Fruit fly (Drosophila melanogaster) whole organism, embryonic: ENCODE measurements around the gene CG5056.

Experiments
- Ada2b ChIP-seq: fragments of 200-800 bp; sonication (Bioruptor generic); IDR thresholded peaks from 2 replicates; pipeline ENCODE4 v1.3.6; 2022; ENCODE audit warnings: missing biosample characterization, missing genetic modification characterization
- CG10209 ChIP-seq: fragments of 200-800 bp; sonication (Bioruptor generic); optimal IDR thresholded peaks from 3 replicates; lab custom pipeline; 2017; ENCODE audit warnings: missing biosample characterization, mild to moderate bottlenecking, missing genetic modification characterization, missing genetic modification reagents
- CG10565 ChIP-seq: fragments of 200-800 bp; sonication (Bioruptor generic); optimal IDR thresholded peaks from 3 replicates; lab custom pipeline; 2016; ENCODE audit warnings: missing biosample characterization, mild to moderate bottlenecking, missing genetic modification characterization
- CG14441 ChIP-seq: fragments of 200-800 bp; sonication (Bioruptor generic); IDR thresholded peaks from 2 replicates; pipeline ENCODE4 v1.3.6; 2022; ENCODE audit warnings: missing biosample characterization, missing genetic modification characterization
- CG15601 ChIP-seq: fragments of 200-800 bp; sonication (Bioruptor generic); optimal IDR thresholded peaks from 3 replicates; lab custom pipeline; 2019; ENCODE audit warnings: missing biosample characterization, mild to moderate bottlenecking, missing genetic modification characterization, moderate library complexity
- CG16863 ChIP-seq: fragments of 200-800 bp; sonication (Bioruptor generic); optimal IDR thresholded peaks from 3 replicates; lab custom pipeline; 2016; ENCODE audit warnings: missing biosample characterization, missing genetic modification characterization
- CG17829 ChIP-seq: fragments of 200-800 bp; optimal IDR thresholded peaks from 2 replicates; lab custom pipeline; 2019; ENCODE audit warnings: missing biosample characterization, mild to moderate bottlenecking, missing genetic modification characterization, moderate library complexity
- CG1832 ChIP-seq: fragments of 200-800 bp; sonication (Bioruptor generic); optimal IDR thresholded peaks from 2 replicates; lab custom pipeline; 2017; ENCODE audit warnings: missing biosample characterization, mild to moderate bottlenecking, missing genetic modification characterization, inconsistent platforms
- CG18619 ChIP-seq: fragments of 200-800 bp; sonication (Bioruptor generic); optimal IDR thresholded peaks from 3 replicates; lab custom pipeline; 2017; ENCODE audit warnings: missing biosample characterization, mild to moderate bottlenecking, missing genetic modification characterization
- CG31388 ChIP-seq: fragments of 200-800 bp; sonication (Bioruptor generic); optimal IDR thresholded peaks from 2 replicates; lab custom pipeline; 2016; ENCODE audit warnings: missing biosample characterization, missing genetic modification characterization
- CG34422 ChIP-seq: fragments of 200-800 bp; sonication (Bioruptor generic); IDR thresholded peaks from 3 replicates; pipeline ENCODE4 v1.3.6; 2022; ENCODE audit warnings: missing biosample characterization, missing genetic modification characterization
- CG3847 ChIP-seq: fragments of 200-800 bp; sonication (Bioruptor generic); IDR thresholded peaks from 2 replicates; pipeline ENCODE4 v1.3.6; 2022; ENCODE audit warnings: missing biosample characterization, missing genetic modification characterization
- CG3995 ChIP-seq: fragments of 200-800 bp; sonication (Bioruptor generic); optimal IDR thresholded peaks from 3 replicates; lab custom pipeline; 2016; ENCODE audit warnings: missing biosample characterization, missing genetic modification characterization
- CG5245 ChIP-seq: fragments of 200-800 bp; sonication (Bioruptor generic); optimal IDR thresholded peaks from 3 replicates; lab custom pipeline; 2016; ENCODE audit warnings: missing biosample characterization, missing genetic modification characterization
- CG7357 ChIP-seq: fragments of 200-800 bp; sonication (Bioruptor generic); IDR thresholded peaks from 3 replicates; pipeline ENCODE4 v1.3.6; 2022; ENCODE audit warnings: missing biosample characterization, missing genetic modification characterization
- CG9797 ChIP-seq: fragments of 200-800 bp; sonication (Bioruptor generic); optimal IDR thresholded peaks from 3 replicates; lab custom pipeline; 2018; ENCODE audit warnings: missing biosample characterization, mild to moderate bottlenecking, missing genetic modification characterization
- CG9876 ChIP-seq: fragments of 200-800 bp; sonication (Bioruptor generic); optimal IDR thresholded peaks from 2 replicates; lab custom pipeline; 2016; ENCODE audit warnings: missing biosample characterization, missing genetic modification characterization
- Camta ChIP-seq: fragments of 200-800 bp; sonication (Bioruptor generic); optimal IDR thresholded peaks from 2 replicates; lab custom pipeline; 2016; ENCODE audit warnings: missing biosample characterization, missing genetic modification characterization
- Dip3 ChIP-seq: fragments of 200-800 bp; sonication (Bioruptor generic); optimal IDR thresholded peaks from 3 replicates; lab custom pipeline; 2016; ENCODE audit warnings: missing biosample characterization, missing genetic modification characterization
- Dp ChIP-seq: fragments of 200-800 bp; sonication (Bioruptor generic); optimal IDR thresholded peaks from 2 replicates; lab custom pipeline; 2018; ENCODE audit warnings: missing biosample characterization, mild to moderate bottlenecking, missing genetic modification characterization, moderate library complexity
- ERR ChIP-seq: fragments of 200-800 bp; sonication (Bioruptor generic); optimal IDR thresholded peaks from 2 replicates; lab custom pipeline; 2016; ENCODE audit warnings: missing biosample characterization, missing genetic modification characterization
- Ets65A ChIP-seq: fragments of 200-800 bp; sonication (Bioruptor generic); peaks from one replicate; lab custom pipeline; 2016; ENCODE audit warnings: missing biosample characterization, missing genetic modification characterization
- Fer3 ChIP-seq: fragments of 200-800 bp; sonication (Bioruptor generic); optimal IDR thresholded peaks from 2 replicates; lab custom pipeline; 2018; ENCODE audit warnings: missing biosample characterization, mild to moderate bottlenecking, missing genetic modification characterization, moderate library complexity
- Gsc ChIP-seq: fragments of 200-800 bp; sonication (Bioruptor generic); IDR thresholded peaks from 2 replicates; pipeline ENCODE4 v1.3.6; 2022; ENCODE audit warnings: missing biosample characterization, missing genetic modification characterization
- Gug ChIP-seq: fragments of 200-800 bp; sonication (Bioruptor generic); IDR thresholded peaks from 4 replicates; pipeline ENCODE4 v1.3.6; 2022; ENCODE audit warnings: missing biosample characterization, missing genetic modification characterization
- Hr39 ChIP-seq: fragments of >200 bp; optimal IDR thresholded peaks from 2 replicates; lab custom pipeline; 2017
- Hr51 ChIP-seq, 2 experiments: fragments of 200-800 bp; sonication (Bioruptor generic); optimal IDR thresholded peaks; 2 replicates in 1 of 2; 3 replicates in 1 of 2; lab custom pipeline; 2016 to 2018; ENCODE audit warnings: missing biosample characterization in 2 of 2, missing genetic modification characterization in 2 of 2, mild to moderate bottlenecking in 1 of 2, moderate library complexity in 1 of 2
- MBD-R2 ChIP-seq: fragments of 200-800 bp; sonication (Bioruptor generic); IDR thresholded peaks from 2 replicates; pipeline ENCODE4 v1.3.6; 2022; ENCODE audit warnings: missing biosample characterization, missing genetic modification characterization
- Nf-YC ChIP-seq: fragments of 200-800 bp; optimal IDR thresholded peaks from 3 replicates; lab custom pipeline; 2019; ENCODE audit warnings: missing biosample characterization, mild to moderate bottlenecking, missing genetic modification characterization, moderate library complexity
- Oli ChIP-seq: fragments of 200-800 bp; sonication (Bioruptor generic); optimal IDR thresholded peaks from 2 replicates; lab custom pipeline; 2018; ENCODE audit warnings: missing biosample characterization, mild to moderate bottlenecking, missing genetic modification characterization, moderate library complexity
- PHDP ChIP-seq: fragments of 200-800 bp; sonication (Bioruptor generic); optimal IDR thresholded peaks from 3 replicates; lab custom pipeline; 2018; ENCODE audit warnings: missing biosample characterization, mild to moderate bottlenecking, missing genetic modification characterization, moderate library complexity
- Poxn ChIP-seq: fragments of 200-800 bp; sonication (Bioruptor generic); IDR thresholded peaks from 2 replicates; pipeline ENCODE4 v1.3.6; 2022; ENCODE audit warnings: missing biosample characterization, missing genetic modification characterization
- Vsx1 ChIP-seq: fragments of 200-800 bp; sonication (Bioruptor generic); optimal IDR thresholded peaks from 2 replicates; lab custom pipeline; 2017; ENCODE audit warnings: missing biosample characterization, mild to moderate bottlenecking, missing genetic modification characterization, missing genetic modification reagents
- chn ChIP-seq: fragments of 200-800 bp; sonication (Bioruptor generic); optimal IDR thresholded peaks from 2 replicates; lab custom pipeline; 2016; ENCODE audit warnings: missing biosample characterization, missing genetic modification characterization
- dm ChIP-seq: fragments of 200-800 bp; sonication (Bioruptor generic); optimal IDR thresholded peaks from 3 replicates; lab custom pipeline; 2016; ENCODE audit warnings: missing biosample characterization, missing genetic modification characterization
- dysf ChIP-seq: fragments of 200-800 bp; sonication (Bioruptor generic); IDR thresholded peaks from 3 replicates; pipeline ENCODE4 v1.3.6; 2022; ENCODE audit warnings: missing biosample characterization, missing genetic modification characterization
- gcm2 ChIP-seq: fragments of 200-800 bp; sonication (Bioruptor generic); optimal IDR thresholded peaks from 2 replicates; lab custom pipeline; 2016; ENCODE audit warnings: missing biosample characterization, missing genetic modification characterization
- grau ChIP-seq: fragments of 200-800 bp; optimal IDR thresholded peaks from 3 replicates; lab custom pipeline; 2019; ENCODE audit warnings: missing biosample characterization, mild to moderate bottlenecking, missing genetic modification characterization, moderate library complexity
- ham ChIP-seq: fragments of 200-800 bp; sonication (Bioruptor generic); IDR thresholded peaks from 2 replicates; pipeline ENCODE4 v1.3.6; 2022; ENCODE audit warnings: missing biosample characterization, missing genetic modification characterization
- hkb ChIP-seq, 2 experiments: fragments of 200-800 bp in 1 of 2; fragments of >200 bp in 1 of 2; sonication (Bioruptor generic) in 1 of 2; IDR thresholded peaks in 1 of 2; optimal IDR thresholded peaks in 1 of 2; 2 replicates each; pipeline versions ENCODE4 v1.3.6 to Lab custom; 2017 to 2022; ENCODE audit warnings: missing biosample characterization in 1 of 2, missing genetic modification characterization in 1 of 2
- hth ChIP-seq: fragments of >200 bp; optimal IDR thresholded peaks from 2 replicates; lab custom pipeline; 2017; ENCODE audit warnings: inconsistent platforms
- jing ChIP-seq: fragments of 200-800 bp; sonication (Bioruptor generic); optimal IDR thresholded peaks from 2 replicates; lab custom pipeline; 2018; ENCODE audit warnings: missing biosample characterization, mild to moderate bottlenecking, missing genetic modification characterization
- nerfin-1 ChIP-seq: fragments of 200-800 bp; sonication (Bioruptor generic); optimal IDR thresholded peaks from 3 replicates; lab custom pipeline; 2019; ENCODE audit warnings: missing biosample characterization, mild to moderate bottlenecking, missing genetic modification characterization, moderate library complexity
- salm ChIP-seq: fragments of 200-800 bp; sonication (Bioruptor generic); optimal IDR thresholded peaks from 2 replicates; lab custom pipeline; 2018; ENCODE audit warnings: missing biosample characterization, mild to moderate bottlenecking, missing genetic modification characterization
- schlank ChIP-seq: fragments of 200-800 bp; sonication (Bioruptor generic); optimal IDR thresholded peaks from 2 replicates; lab custom pipeline; 2018; ENCODE audit warnings: missing biosample characterization, mild to moderate bottlenecking, missing genetic modification characterization
- tap ChIP-seq: fragments of 200-800 bp; optimal IDR thresholded peaks from 3 replicates; lab custom pipeline; 2019; ENCODE audit warnings: missing biosample characterization, mild to moderate bottlenecking, missing genetic modification characterization, moderate library complexity
- trem ChIP-seq: fragments of 200-800 bp; optimal IDR thresholded peaks from 3 replicates; lab custom pipeline; 2019; ENCODE audit warnings: missing biosample characterization, mild to moderate bottlenecking, missing genetic modification characterization, moderate library complexity
- tup ChIP-seq: fragments of 200-800 bp; sonication (Bioruptor generic); optimal IDR thresholded peaks from 2 replicates; lab custom pipeline; 2016; ENCODE audit warnings: missing biosample characterization, mild to moderate bottlenecking, missing genetic modification characterization, moderate library complexity
- unc-4 ChIP-seq: fragments of 200-800 bp; sonication (Bioruptor generic); IDR thresholded peaks from 2 replicates; pipeline ENCODE4 v1.3.6; 2022; ENCODE audit warnings: missing biosample characterization, missing genetic modification characterization; ENCODE audit not compliant: partially characterized antibody
- zfh2 ChIP-seq: fragments of 200-800 bp; sonication (Bioruptor generic); optimal IDR thresholded peaks from 2 replicates; lab custom pipeline; 2016; ENCODE audit warnings: missing biosample characterization, missing genetic modification characterization

Gene CG5056

dm6 chr2L:10386208-10386805, 19.8 kb downstream of the CG5056 start, which contains the start of the genes Cdk1 and mRpS7 (continued):
- TF ChIP-seq CG18619 (GFP tag; lab: Kevin White, UChicago) (peak; percentile 72), dm (GFP tag; lab: Kevin White, UChicago) (peak; percentile 43), unc-4 (no peak), CG9797 (GFP tag; lab: Kevin White, UChicago) (peak; percentile 28), CG3847 (GFP tag; lab: Robert Waterston, UW) (peak; percentile 51; the same call in 1 of the 2 replicates), hkb (optimal IDR thresholded peaks at IDR 0.05; lab: Kevin White, UChicago) (no peak), hkb (GFP tag; IDR thresholded peaks at IDR 0.05; lab: Robert Waterston, UW) (peak; percentile 82), Gug (GFP tag; lab: Robert Waterston, UW) (no peak), tap (tag; lab: Kevin White, UChicago) (peak; percentile 61), gcm2 (peak; percentile 13), tup (GFP tag; lab: Kevin White, UChicago) (no peak), Ada2b (GFP tag; lab: Robert Waterston, UW) (peak; percentile 50; the same call in 1 of the 2 replicates), CG10209 (peak; percentile 68), Dip3 (GFP tag; lab: Kevin White, UChicago) (peak; percentile 53), ham (GFP tag; lab: Robert Waterston, UW) (no peak), MBD-R2 (0 out of 2 replicates have a peak, but pooled peaks have one; percentile 18), Hr39 (lab: Kevin White, UChicago) (no peak), Camta (GFP tag; lab: Kevin White, UChicago) (peak; percentile 57), Oli (peak; percentile 77), schlank (tag; lab: Kevin White, UChicago) (no peak), CG3995 (GFP tag; lab: Kevin White, UChicago) (peak; percentile 4), ERR (GFP tag; lab: Kevin White, UChicago) (no peak), Fer3 (tag; lab: Kevin White, UChicago) (peak; percentile 74), CG5245 (peak; percentile 30), Ets65A (GFP tag; lab: Kevin White, UChicago) (peak; percentile 85), Vsx1 (GFP tag; lab: Kevin White, UChicago) (peak; percentile 47), Gsc (GFP tag; lab: Robert Waterston, UW) (no peak), Hr51 (GFP tag; optimal IDR thresholded peaks at IDR 0.05; lab: Kevin White, UChicago) (peak; percentile 4 to 81), grau (tag; lab: Kevin White, UChicago) (peak; percentile 81), CG14441 (GFP tag; lab: Robert Waterston, UW) (peak; percentile 74), Dp (GFP tag; lab: Kevin White, UChicago) (peak; percentile 74), zfh2 (GFP tag; lab: Kevin White, UChicago) (peak; percentile 52), CG9876 (no peak), CG16863 (GFP tag; lab: Kevin White, UChicago) (peak; percentile 71), Poxn (GFP tag; lab: Robert Waterston, UW) (0 out of 2 replicates have a peak, but pooled peaks have one; percentile 35), CG31388 (GFP tag; lab: Kevin White, UChicago) (peak; percentile 23), CG10565 (GFP tag; lab: Kevin White, UChicago) (peak; percentile 52), nerfin-1 (peak; percentile 51), trem (tag; lab: Kevin White, UChicago) (peak; percentile 61), hth (no peak), CG15601 (peak; percentile 75), PHDP (tag; lab: Kevin White, UChicago) (peak; percentile 81), CG34422 (GFP tag; lab: Robert Waterston, UW) (peak; percentile 34; the same call in 2 of the 3 replicates), CG7357 (GFP tag; lab: Robert Waterston, UW) (peak; percentile 65; the same call in 2 of the 3 replicates), chn (peak; percentile 44), CG1832 (GFP tag; lab: Kevin White, UChicago) (no peak), jing (GFP tag; lab: Kevin White, UChicago) (no peak), dysf (GFP tag; lab: Robert Waterston, UW) (peak; percentile 77; the same call in 2 of the 3 replicates), salm (peak; percentile 66), CG17829 (peak; percentile 70), Nf-YC (tag; lab: Kevin White, UChicago) (peak; percentile 59)
